Fruit fly (Drosophila melanogaster) whole organism, embryonic: ENCODE results near the gene DCP2.

Experiments
- Abd-B ChIP-seq: fragments of 200-800 bp; sonication (Bioruptor generic); optimal IDR thresholded peaks from 2 replicates; lab custom pipeline; 2018; ENCODE audit warnings: missing biosample characterization, mild to moderate bottlenecking, missing genetic modification characterization, moderate library complexity
- CG10321 ChIP-seq: fragments of 200-800 bp; sonication (Bioruptor generic); IDR thresholded peaks from 2 replicates; pipeline ENCODE4 v1.3.6; 2022; ENCODE audit warnings: missing biosample characterization, missing genetic modification characterization
- CG12391 ChIP-seq: fragments of 200-800 bp; sonication (Bioruptor generic); optimal IDR thresholded peaks from 3 replicates; lab custom pipeline; 2018; ENCODE audit warnings: missing biosample characterization, mild to moderate bottlenecking, missing genetic modification characterization, moderate library complexity
- CG15601 ChIP-seq: fragments of 200-800 bp; sonication (Bioruptor generic); optimal IDR thresholded peaks from 3 replicates; lab custom pipeline; 2019; ENCODE audit warnings: missing biosample characterization, mild to moderate bottlenecking, missing genetic modification characterization, moderate library complexity
- CG18764 ChIP-seq: fragments of 200-800 bp; sonication (Bioruptor generic); optimal IDR thresholded peaks from 3 replicates; lab custom pipeline; 2016; ENCODE audit warnings: missing biosample characterization, missing genetic modification characterization
- CG2116 ChIP-seq: fragments of 200-800 bp; sonication (Bioruptor generic); optimal IDR thresholded peaks from 3 replicates; lab custom pipeline; 2018; ENCODE audit warnings: missing biosample characterization, mild to moderate bottlenecking, missing genetic modification characterization
- CG31441 ChIP-seq: fragments of 200-800 bp; sonication (Bioruptor generic); IDR thresholded peaks from 2 replicates; pipeline ENCODE4 v1.3.6; 2022; ENCODE audit warnings: missing biosample characterization, missing genetic modification characterization
- CG3163 ChIP-seq: fragments of 200-800 bp; sonication (Bioruptor generic); optimal IDR thresholded peaks from 3 replicates; lab custom pipeline; 2016; ENCODE audit warnings: missing biosample characterization, missing genetic modification characterization
- CG32532 ChIP-seq: fragments of 200-800 bp; sonication (Bioruptor generic); IDR thresholded peaks from 2 replicates; pipeline ENCODE4 v1.3.6; 2022; ENCODE audit warnings: missing biosample characterization, missing genetic modification characterization
- CG3407 ChIP-seq: fragments of 200-800 bp; sonication (Bioruptor generic); optimal IDR thresholded peaks from 2 replicates; lab custom pipeline; 2018; ENCODE audit warnings: missing biosample characterization, mild to moderate bottlenecking, missing genetic modification characterization
- CG3726 ChIP-seq: fragments of 200-800 bp; sonication (Bioruptor generic); IDR thresholded peaks from 3 replicates; pipeline ENCODE4, ENCODE4 v1.3.6; 2022; ENCODE audit warnings: missing biosample characterization, missing genetic modification characterization
- CG43689 ChIP-seq: fragments of 200-800 bp; sonication (Bioruptor generic); IDR thresholded peaks from 2 replicates; pipeline ENCODE4 v1.3.6; 2022; ENCODE audit warnings: missing biosample characterization, missing genetic modification characterization
- CG4617 ChIP-seq: fragments of 200-800 bp; sonication (Bioruptor generic); optimal IDR thresholded peaks from 3 replicates; lab custom pipeline; 2016; ENCODE audit warnings: missing biosample characterization, missing genetic modification characterization, borderline replicate concordance
- CG6683 ChIP-seq: fragments of 200-800 bp; sonication (Bioruptor generic); optimal IDR thresholded peaks from 2 replicates; lab custom pipeline; 2017; ENCODE audit warnings: missing biosample characterization, mild to moderate bottlenecking, missing genetic modification characterization, missing genetic modification reagents
- CG6689 ChIP-seq: fragments of 200-800 bp; sonication (Bioruptor generic); IDR thresholded peaks from 2 replicates; pipeline ENCODE4 v1.3.6; 2022; ENCODE audit warnings: missing biosample characterization, missing genetic modification characterization
- CG7786 ChIP-seq: fragments of 200-800 bp; sonication (Bioruptor generic); optimal IDR thresholded peaks from 2 replicates; lab custom pipeline; 2016; ENCODE audit warnings: missing biosample characterization, missing genetic modification characterization
- CG8089 ChIP-seq: fragments of 200-800 bp; sonication (Bioruptor generic); optimal IDR thresholded peaks from 3 replicates; lab custom pipeline; 2016; ENCODE audit warnings: missing biosample characterization, missing genetic modification characterization
- Chrac-16 ChIP-seq: fragments of 200-800 bp; sonication (Bioruptor generic); optimal IDR thresholded peaks from 3 replicates; lab custom pipeline; 2016; ENCODE audit warnings: missing biosample characterization, missing genetic modification characterization
- CoRest ChIP-seq: fragments of 200-800 bp; sonication (Bioruptor generic); optimal IDR thresholded peaks from 3 replicates; lab custom pipeline; 2018; ENCODE audit warnings: missing biosample characterization, mild to moderate bottlenecking, missing genetic modification characterization, moderate library complexity
- Doc3 ChIP-seq: fragments of 200-800 bp; sonication (Bioruptor generic); IDR thresholded peaks from 3 replicates; pipeline ENCODE4 v1.3.6; 2022; ENCODE audit warnings: missing biosample characterization, missing genetic modification characterization; ENCODE audit not compliant: partially characterized antibody
- Dref ChIP-seq: fragments of 200-800 bp; sonication (Bioruptor generic); IDR thresholded peaks from 2 replicates; pipeline ENCODE4 v1.3.6; 2022; ENCODE audit warnings: missing biosample characterization, missing genetic modification characterization
- E2f2 ChIP-seq: fragments of 200-800 bp; sonication (Bioruptor generic); IDR thresholded peaks from 2 replicates; pipeline ENCODE4 v1.3.6; 2022; ENCODE audit warnings: missing biosample characterization, missing genetic modification characterization
- HmgD ChIP-seq: fragments of 200-800 bp; sonication (Bioruptor generic); optimal IDR thresholded peaks from 3 replicates; lab custom pipeline; 2016; ENCODE audit warnings: missing biosample characterization, missing genetic modification characterization
- Hr3 ChIP-seq: fragments of 200-800 bp; sonication (Bioruptor generic); optimal IDR thresholded peaks from 3 replicates; lab custom pipeline; 2016; ENCODE audit warnings: missing biosample characterization, missing genetic modification characterization
- Hsf ChIP-seq: fragments of 200-800 bp; sonication (Bioruptor generic); optimal IDR thresholded peaks from 3 replicates; lab custom pipeline; 2016; ENCODE audit warnings: missing biosample characterization, missing genetic modification characterization
- Lhr ChIP-seq: fragments of 200-800 bp; sonication (Bioruptor generic); optimal IDR thresholded peaks from 3 replicates; lab custom pipeline; 2017; ENCODE audit warnings: mild to moderate bottlenecking, missing biosample characterization, missing genetic modification reagents, missing genetic modification characterization
- Mad ChIP-seq: fragments of 200-800 bp; sonication (Bioruptor generic); optimal IDR thresholded peaks from 2 replicates; lab custom pipeline; 2016; ENCODE audit warnings: missing biosample characterization, missing genetic modification characterization
- Max ChIP-seq: fragments of 200-800 bp; sonication (Bioruptor generic); optimal IDR thresholded peaks from 2 replicates; lab custom pipeline; 2016; ENCODE audit warnings: missing biosample characterization, mild to moderate bottlenecking, missing genetic modification characterization
- NK7.1 ChIP-seq: fragments of 200-800 bp; sonication (Bioruptor generic); optimal IDR thresholded peaks from 3 replicates; lab custom pipeline; 2016; ENCODE audit warnings: missing biosample characterization, missing genetic modification characterization
- Optix ChIP-seq: fragments of 200-800 bp; sonication (Bioruptor generic); IDR thresholded peaks from 3 replicates; pipeline ENCODE4 v1.3.6; 2022; ENCODE audit warnings: missing biosample characterization, missing genetic modification characterization
- Pdp1 ChIP-seq, 2 experiments: fragments of 200-800 bp; sonication (Bioruptor generic); optimal IDR thresholded peaks; 3 replicates each; lab custom pipeline; 2016; ENCODE audit warnings: missing biosample characterization in 2 of 2, missing genetic modification characterization in 2 of 2, mild to moderate bottlenecking in 1 of 2, moderate library complexity in 1 of 2
- Sin3A ChIP-seq: fragments of >200 bp; optimal IDR thresholded peaks from 2 replicates; lab custom pipeline; 2018
- aop ChIP-seq: fragments of 200-800 bp; sonication (Bioruptor generic); IDR thresholded peaks from 2 replicates; pipeline ENCODE4 v1.3.6; 2022; ENCODE audit warnings: missing biosample characterization, missing genetic modification characterization
- ap ChIP-seq: fragments of 200-800 bp; sonication (Bioruptor generic); IDR thresholded peaks from 2 replicates; pipeline ENCODE4 v1.3.6; 2022; ENCODE audit warnings: missing biosample characterization, missing genetic modification characterization
- ara ChIP-seq: fragments of 200-800 bp; sonication (Bioruptor generic); IDR thresholded peaks from 2 replicates; pipeline ENCODE4 v1.3.6; 2022; ENCODE audit warnings: missing biosample characterization, missing genetic modification characterization
- az2 ChIP-seq: fragments of 200-800 bp; sonication (Bioruptor generic); optimal IDR thresholded peaks from 3 replicates; lab custom pipeline; 2016; ENCODE audit warnings: missing biosample characterization, missing genetic modification characterization
- bsh ChIP-seq, 2 experiments: fragments of 200-800 bp; sonication (Bioruptor generic); optimal IDR thresholded peaks; 2 replicates each; lab custom pipeline; 2017 to 2018; ENCODE audit warnings: mild to moderate bottlenecking in 2 of 2, missing biosample characterization in 2 of 2, missing genetic modification characterization in 2 of 2, moderate library complexity in 1 of 2
- cad ChIP-seq: fragments of >200 bp; optimal IDR thresholded peaks from 2 replicates; lab custom pipeline; 2017; ENCODE audit warnings: missing biosample characterization, missing genetic modification characterization
- chinmo ChIP-seq: fragments of 200-800 bp; sonication (Bioruptor generic); IDR thresholded peaks from 4 replicates; pipeline ENCODE4 v1.3.6; 2022; ENCODE audit warnings: missing biosample characterization, missing genetic modification characterization; ENCODE audit not compliant: partially characterized antibody
- danr ChIP-seq: fragments of 200-800 bp; sonication (Bioruptor generic); IDR thresholded peaks from 2 replicates; pipeline ENCODE4 v1.3.6; 2022; ENCODE audit warnings: missing biosample characterization, missing genetic modification characterization
- dm ChIP-seq: fragments of 200-800 bp; sonication (Bioruptor generic); optimal IDR thresholded peaks from 3 replicates; lab custom pipeline; 2016; ENCODE audit warnings: missing biosample characterization, missing genetic modification characterization
- eve ChIP-seq, 2 experiments: fragments of >200 bp; optimal IDR thresholded peaks; 2 replicates each; lab custom pipeline; 2017; ENCODE audit warnings: missing biosample characterization in 2 of 2, missing genetic modification characterization in 2 of 2
- exex ChIP-seq: fragments of 200-800 bp; sonication (Bioruptor generic); optimal IDR thresholded peaks from 4 replicates; lab custom pipeline; 2018; ENCODE audit warnings: missing biosample characterization, mild to moderate bottlenecking, missing genetic modification characterization, moderate library complexity
- grn ChIP-seq: fragments of 200-800 bp; sonication (Bioruptor generic); optimal IDR thresholded peaks from 3 replicates; lab custom pipeline; 2017; ENCODE audit warnings: missing biosample characterization, missing genetic modification characterization
- her ChIP-seq: fragments of 200-800 bp; sonication (Bioruptor generic); optimal IDR thresholded peaks from 2 replicates; lab custom pipeline; 2016; ENCODE audit warnings: missing biosample characterization, missing genetic modification characterization
- mld ChIP-seq: fragments of 200-800 bp; sonication (Bioruptor generic); IDR thresholded peaks from 3 replicates; pipeline ENCODE4 v1.3.6; 2022; ENCODE audit warnings: missing biosample characterization, missing genetic modification characterization; ENCODE audit not compliant: partially characterized antibody
- nom ChIP-seq: fragments of 200-800 bp; sonication (Bioruptor generic); optimal IDR thresholded peaks from 2 replicates; lab custom pipeline; 2017; ENCODE audit warnings: missing biosample characterization, missing genetic modification characterization, mild to moderate bottlenecking, moderate library complexity, missing genetic modification reagents
- otp ChIP-seq: fragments of 200-800 bp; sonication (Bioruptor generic); IDR thresholded peaks from 3 replicates; pipeline ENCODE4, ENCODE4 v1.3.6; 2022; ENCODE audit warnings: missing biosample characterization, missing genetic modification characterization
- row ChIP-seq: fragments of 200-800 bp; sonication (Bioruptor generic); IDR thresholded peaks from 3 replicates; pipeline ENCODE4 v1.3.6; 2022; ENCODE audit warnings: missing biosample characterization, missing genetic modification characterization
- slbo ChIP-seq: fragments of 200-800 bp; sonication (Bioruptor generic); IDR thresholded peaks from 2 replicates; pipeline ENCODE4 v1.3.6; 2022; ENCODE audit warnings: missing biosample characterization, missing genetic modification characterization
- ssp ChIP-seq: fragments of 200-800 bp; sonication (Bioruptor generic); IDR thresholded peaks from 2 replicates; pipeline ENCODE4 v1.3.6; 2022; ENCODE audit warnings: missing biosample characterization, missing genetic modification characterization
- tio ChIP-seq: fragments of 200-800 bp; sonication (Bioruptor generic); optimal IDR thresholded peaks from 2 replicates; lab custom pipeline; 2017; ENCODE audit warnings: missing biosample characterization, missing genetic modification characterization, inconsistent platforms
- ttk ChIP-seq: fragments of 200-800 bp; sonication (Bioruptor generic); IDR thresholded peaks from 2 replicates; pipeline ENCODE4 v2.1.2; 2022; ENCODE audit warnings: missing biosample characterization, missing genetic modification characterization

Gene DCP2

dm6 chr3L:15837209-15837608 lies 11.0 kb upstream of the DCP2 start, which contains the start of gene CG15715 (continued):
- no peak for TF ChIP-seq nom (GFP tag; lab: Kevin White, UChicago)
- TF ChIP-seq NK7.1 (GFP tag; lab: Kevin White, UChicago), result no peak
- no peak for TF ChIP-seq Abd-B (GFP tag; lab: Kevin White, UChicago)
- TF ChIP-seq exex, result peak; percentile 25
- TF ChIP-seq E2f2 (GFP tag; lab: Robert Waterston, UW), result peak; percentile 44; the same call in 1 of the 2 replicates
- TF ChIP-seq danr (GFP tag; lab: Robert Waterston, UW), result no peak
- TF ChIP-seq ssp, result no peak
- TF ChIP-seq CG32532 (GFP tag; lab: Robert Waterston, UW), result peak; percentile 19; the same call in 1 of the 2 replicates
- no peak for TF ChIP-seq Sin3A (lab: Kevin White, UChicago)
- peak in 1 of 2 experiments; percentile 69 for TF ChIP-seq eve (GFP tag; optimal IDR thresholded peaks at IDR 0.05; lab: Kevin White, UChicago)
- TF ChIP-seq cad (GFP tag; lab: Kevin White, UChicago), result no peak
- TF ChIP-seq Pdp1 (GFP tag; optimal IDR thresholded peaks at IDR 0.05; lab: Kevin White, UChicago), result peak in 1 of 2 experiments; percentile 60
- no peak for TF ChIP-seq CG18764 (GFP tag; lab: Kevin White, UChicago)
- no peak for TF ChIP-seq CG3726 (GFP tag; lab: Robert Waterston, UW)
- no peak for TF ChIP-seq ap
- no peak for TF ChIP-seq Hsf (GFP tag; lab: Kevin White, UChicago)
- TF ChIP-seq Lhr (GFP tag; lab: Kevin White, UChicago), result peak; percentile 85
- no peak for TF ChIP-seq bsh (GFP tag; optimal IDR thresholded peaks at IDR 0.05; lab: Kevin White, UChicago)
- peak; percentile 71 for TF ChIP-seq CG8089 (GFP tag; lab: Kevin White, UChicago)
- no peak for TF ChIP-seq Optix (GFP tag; lab: Robert Waterston, UW)
- peak; percentile 78 for TF ChIP-seq dm (GFP tag; lab: Kevin White, UChicago)
- peak; percentile 36 for TF ChIP-seq Max (GFP tag; lab: Kevin White, UChicago)
- no peak; the same call in 1 of the 2 replicates for TF ChIP-seq slbo (GFP tag; lab: Robert Waterston, UW)
- TF ChIP-seq CG2116, result peak; percentile 49
- TF ChIP-seq CG43689 (GFP tag; lab: Robert Waterston, UW), result no peak
- TF ChIP-seq Doc3 (GFP tag; lab: Robert Waterston, UW), result no peak
- TF ChIP-seq Hr3 (GFP tag; lab: Kevin White, UChicago), result no peak
- no peak for TF ChIP-seq mld
- no peak for TF ChIP-seq az2 (GFP tag; lab: Kevin White, UChicago)
- peak; percentile 27 for TF ChIP-seq HmgD (GFP tag; lab: Kevin White, UChicago)
- TF ChIP-seq otp (GFP tag; lab: Robert Waterston, UW), result no peak
- TF ChIP-seq CG12391 (tag; lab: Kevin White, UChicago), result peak; percentile 41
- TF ChIP-seq CG6683 (GFP tag; lab: Kevin White, UChicago), result no peak
- TF ChIP-seq row (GFP tag; lab: Robert Waterston, UW), result peak; percentile 55
- TF ChIP-seq CG6689, result no peak
- TF ChIP-seq CG3163 (GFP tag; lab: Kevin White, UChicago), result no peak
- no peak for TF ChIP-seq CG31441 (GFP tag; lab: Robert Waterston, UW)
- no peak for TF ChIP-seq aop
- TF ChIP-seq ara (GFP tag; lab: Robert Waterston, UW), result no peak
- TF ChIP-seq grn (GFP tag; lab: Kevin White, UChicago), result no peak
- TF ChIP-seq Dref (GFP tag; lab: Robert Waterston, UW), result no peak; the same call in none of the 2 replicates
- no peak for TF ChIP-seq chinmo (GFP tag; lab: Robert Waterston, UW)
- no peak for TF ChIP-seq Chrac-16 (GFP tag; lab: Kevin White, UChicago)
- no peak for TF ChIP-seq her
- TF ChIP-seq CG7786 (GFP tag; lab: Kevin White, UChicago), result no peak
- TF ChIP-seq CG15601 (tag; lab: Kevin White, UChicago), result peak; percentile 30
- TF ChIP-seq ttk (GFP tag; lab: Robert Waterston, UW), result no peak
- no peak for TF ChIP-seq tio (GFP tag; lab: Kevin White, UChicago)
- TF ChIP-seq CoRest, result peak; percentile 43
- TF ChIP-seq CG10321, result no peak
- TF ChIP-seq CG3407 (GFP tag; lab: Kevin White, UChicago), result no peak
- no peak for TF ChIP-seq Mad (GFP tag; lab: Kevin White, UChicago)
- peak; percentile 93 for TF ChIP-seq CG4617 (GFP tag; lab: Kevin White, UChicago)
